Fruit fly (Drosophila melanogaster) whole organism, embryonic: ENCODE measurements around the gene CG42514.
A peak's percentile ranks its signal among the peaks of the same experiment; 100 is the strongest.

Experiments
- Blimp-1 ChIP-seq: fragments of 200-800 bp; sonication (Bioruptor generic); optimal IDR thresholded peaks from 3 replicates; lab custom pipeline; 2018; ENCODE audit warnings: missing biosample characterization, missing genetic modification characterization, mild to moderate bottlenecking, moderate library complexity, missing genetic modification reagents
- CG13287 ChIP-seq: fragments of 200-800 bp; sonication (Bioruptor generic); IDR thresholded peaks from 2 replicates; pipeline ENCODE4 v1.3.6; 2022; ENCODE audit warnings: missing biosample characterization, missing genetic modification characterization; ENCODE audit not compliant: partially characterized antibody
- CG13296 ChIP-seq: fragments of 200-800 bp; sonication (Bioruptor generic); optimal IDR thresholded peaks from 3 replicates; lab custom pipeline; 2018; ENCODE audit warnings: missing biosample characterization, mild to moderate bottlenecking, missing genetic modification characterization
- CG15514 ChIP-seq: fragments of 200-800 bp; sonication (Bioruptor generic); optimal IDR thresholded peaks from 3 replicates; lab custom pipeline; 2017; ENCODE audit warnings: missing biosample characterization, missing genetic modification characterization, mild to moderate bottlenecking, moderate library complexity, missing genetic modification reagents
- CG17361 ChIP-seq: fragments of 200-800 bp; sonication (Bioruptor generic); IDR thresholded peaks from 3 replicates; pipeline ENCODE4 v1.3.6; 2022; ENCODE audit warnings: missing biosample characterization, missing genetic modification characterization
- CG2202 ChIP-seq: fragments of 200-800 bp; sonication (Bioruptor generic); optimal IDR thresholded peaks from 2 replicates; lab custom pipeline; 2018; ENCODE audit warnings: missing biosample characterization, mild to moderate bottlenecking, missing genetic modification characterization
- CG3163 ChIP-seq: fragments of 200-800 bp; sonication (Bioruptor generic); optimal IDR thresholded peaks from 3 replicates; lab custom pipeline; 2016; ENCODE audit warnings: missing biosample characterization, missing genetic modification characterization
- CG3847 ChIP-seq: fragments of 200-800 bp; sonication (Bioruptor generic); IDR thresholded peaks from 2 replicates; pipeline ENCODE4 v1.3.6; 2022; ENCODE audit warnings: missing biosample characterization, missing genetic modification characterization
- CG6683 ChIP-seq: fragments of 200-800 bp; sonication (Bioruptor generic); optimal IDR thresholded peaks from 2 replicates; lab custom pipeline; 2017; ENCODE audit warnings: missing biosample characterization, mild to moderate bottlenecking, missing genetic modification characterization, missing genetic modification reagents
- CG7556 ChIP-seq: fragments of 200-800 bp; sonication (Bioruptor generic); optimal IDR thresholded peaks from 2 replicates; lab custom pipeline; 2017; ENCODE audit warnings: missing biosample characterization, mild to moderate bottlenecking, missing genetic modification characterization
- CG7786 ChIP-seq: fragments of 200-800 bp; sonication (Bioruptor generic); optimal IDR thresholded peaks from 2 replicates; lab custom pipeline; 2016; ENCODE audit warnings: missing biosample characterization, missing genetic modification characterization
- CG8290 ChIP-seq, 3 experiments: fragments of 200-800 bp; sonication (Bioruptor generic); optimal IDR thresholded peaks; 2 replicates each; lab custom pipeline; 2016 to 2019; ENCODE audit warnings: missing biosample characterization in 3 of 3, missing genetic modification characterization in 3 of 3, mild to moderate bottlenecking in 2 of 3, moderate library complexity in 1 of 3
- CG8359 ChIP-seq: fragments of 200-800 bp; sonication (Bioruptor generic); optimal IDR thresholded peaks from 2 replicates; lab custom pipeline; 2017; ENCODE audit warnings: missing biosample characterization, mild to moderate bottlenecking, missing genetic modification characterization, borderline replicate concordance
- CG8388 ChIP-seq: fragments of 200-800 bp; sonication (Bioruptor generic); optimal IDR thresholded peaks from 2 replicates; lab custom pipeline; 2019; ENCODE audit warnings: missing biosample characterization, mild to moderate bottlenecking, missing genetic modification characterization, moderate library complexity
- CG9609 ChIP-seq: fragments of 200-800 bp; sonication (Bioruptor generic); optimal IDR thresholded peaks from 3 replicates; lab custom pipeline; 2016; ENCODE audit warnings: missing biosample characterization, missing genetic modification characterization
- CG9727 ChIP-seq: fragments of 200-800 bp; sonication (Bioruptor generic); optimal IDR thresholded peaks from 3 replicates; lab custom pipeline; 2017; ENCODE audit warnings: missing biosample characterization, mild to moderate bottlenecking, missing genetic modification characterization
- CG9876 ChIP-seq: fragments of 200-800 bp; sonication (Bioruptor generic); optimal IDR thresholded peaks from 2 replicates; lab custom pipeline; 2016; ENCODE audit warnings: missing biosample characterization, missing genetic modification characterization
- Dbx ChIP-seq: fragments of 200-800 bp; sonication (Bioruptor generic); IDR thresholded peaks from 3 replicates; pipeline ENCODE4 v1.3.6; 2022; ENCODE audit warnings: missing biosample characterization, missing genetic modification characterization
- Deaf1 ChIP-seq: fragments of 200-800 bp; optimal IDR thresholded peaks from 3 replicates; lab custom pipeline; 2019; ENCODE audit warnings: missing biosample characterization, mild to moderate bottlenecking, missing genetic modification characterization, moderate library complexity
- Eip74EF ChIP-seq, 2 experiments: fragments of 200-800 bp in 1 of 2; fragments of >200 bp in 1 of 2; sonication (Bioruptor generic) in 1 of 2; optimal IDR thresholded peaks; 2 replicates each; lab custom pipeline; 2017 to 2019; ENCODE audit warnings: missing biosample characterization in 2 of 2, missing genetic modification characterization in 2 of 2, mild to moderate bottlenecking in 1 of 2, moderate library complexity in 1 of 2
- Ets97D ChIP-seq: fragments of 200-800 bp; sonication (Bioruptor generic); optimal IDR thresholded peaks from 3 replicates; lab custom pipeline; 2016; ENCODE audit warnings: missing biosample characterization, missing genetic modification characterization
- HLH3B ChIP-seq: fragments of 200-800 bp; sonication (Bioruptor generic); IDR thresholded peaks from 2 replicates; pipeline ENCODE4 v1.3.6; 2022; ENCODE audit warnings: missing biosample characterization, missing genetic modification characterization
- HmgZ ChIP-seq: fragments of 200-800 bp; sonication (Bioruptor generic); optimal IDR thresholded peaks from 2 replicates; lab custom pipeline; 2018; ENCODE audit warnings: missing biosample characterization, mild to moderate bottlenecking, missing genetic modification characterization
- Hmr ChIP-seq: fragments of 200-800 bp; sonication (Bioruptor generic); optimal IDR thresholded peaks from 3 replicates; lab custom pipeline; 2017; ENCODE audit warnings: mild to moderate bottlenecking, missing biosample characterization, missing genetic modification reagents, missing genetic modification characterization
- Hr39 ChIP-seq: fragments of >200 bp; optimal IDR thresholded peaks from 2 replicates; lab custom pipeline; 2017
- Myb ChIP-seq: fragments of 200-800 bp; sonication (Bioruptor generic); optimal IDR thresholded peaks from 2 replicates; lab custom pipeline; 2016; ENCODE audit warnings: missing biosample characterization, missing genetic modification characterization
- NfI ChIP-seq: fragments of 200-800 bp; sonication (Bioruptor generic); optimal IDR thresholded peaks from 3 replicates; lab custom pipeline; 2018; ENCODE audit warnings: missing biosample characterization, mild to moderate bottlenecking, missing genetic modification characterization, moderate library complexity
- Ravus ChIP-seq: fragments of 200-800 bp; sonication (Bioruptor generic); IDR thresholded peaks from 2 replicates; pipeline ENCODE4 v1.3.6; 2022; ENCODE audit warnings: missing biosample characterization, missing genetic modification characterization
- Scr ChIP-seq: fragments of 200-800 bp; sonication (Bioruptor generic); IDR thresholded peaks from 2 replicates; pipeline ENCODE4 v1.3.6; 2022; ENCODE audit warnings: missing biosample characterization, missing genetic modification characterization; ENCODE audit not compliant: partially characterized antibody
- Sin3A ChIP-seq: fragments of >200 bp; optimal IDR thresholded peaks from 2 replicates; lab custom pipeline; 2018
- Taf1 ChIP-seq: fragments of 200-800 bp; sonication (Bioruptor generic); IDR thresholded peaks from 2 replicates; pipeline ENCODE4 v1.3.6; 2022; ENCODE audit warnings: missing biosample characterization, missing genetic modification characterization
- ap ChIP-seq: fragments of 200-800 bp; sonication (Bioruptor generic); IDR thresholded peaks from 2 replicates; pipeline ENCODE4 v1.3.6; 2022; ENCODE audit warnings: missing biosample characterization, missing genetic modification characterization
- bbx ChIP-seq: fragments of 200-800 bp; sonication (Bioruptor generic); IDR thresholded peaks from 2 replicates; pipeline ENCODE4 v1.3.6; 2022; ENCODE audit warnings: missing biosample characterization, missing genetic modification characterization; ENCODE audit not compliant: partially characterized antibody
- bcd ChIP-seq: fragments of 200-800 bp; sonication (Bioruptor generic); optimal IDR thresholded peaks from 2 replicates; lab custom pipeline; 2017; ENCODE audit warnings: missing biosample characterization, mild to moderate bottlenecking, missing genetic modification characterization
- bigmax ChIP-seq: fragments of 200-800 bp; sonication (Bioruptor generic); optimal IDR thresholded peaks from 2 replicates; lab custom pipeline; 2018; ENCODE audit warnings: missing biosample characterization, mild to moderate bottlenecking, missing genetic modification characterization
- chn ChIP-seq: fragments of 200-800 bp; sonication (Bioruptor generic); optimal IDR thresholded peaks from 2 replicates; lab custom pipeline; 2016; ENCODE audit warnings: missing biosample characterization, missing genetic modification characterization
- croc ChIP-seq: fragments of 200-800 bp; sonication (Bioruptor generic); conservative IDR thresholded peaks from 3 replicates; pipeline ENCODE4 v1.3.6; 2022; ENCODE audit warnings: missing biosample characterization, missing genetic modification characterization
- en ChIP-seq: fragments of 200-800 bp; sonication (Bioruptor generic); optimal IDR thresholded peaks from 2 replicates; lab custom pipeline; 2016; ENCODE audit warnings: missing biosample characterization, missing genetic modification characterization
- exex ChIP-seq: fragments of 200-800 bp; sonication (Bioruptor generic); optimal IDR thresholded peaks from 4 replicates; lab custom pipeline; 2018; ENCODE audit warnings: missing biosample characterization, mild to moderate bottlenecking, missing genetic modification characterization, moderate library complexity
- fd3F ChIP-seq: fragments of 200-800 bp; sonication (Bioruptor generic); optimal IDR thresholded peaks from 2 replicates; lab custom pipeline; 2018; ENCODE audit warnings: missing biosample characterization, mild to moderate bottlenecking, missing genetic modification characterization, moderate library complexity
- inv ChIP-seq: fragments of 200-800 bp; sonication (Bioruptor generic); IDR thresholded peaks from 2 replicates; pipeline ENCODE4 v1.3.6; 2022; ENCODE audit warnings: missing biosample characterization, missing genetic modification characterization; ENCODE audit not compliant: partially characterized antibody
- kah ChIP-seq: fragments of 200-800 bp; sonication (Bioruptor generic); optimal IDR thresholded peaks from 2 replicates; lab custom pipeline; 2018; ENCODE audit warnings: missing biosample characterization, mild to moderate bottlenecking, missing genetic modification characterization
- ken ChIP-seq: fragments of 200-800 bp; sonication (Bioruptor generic); IDR thresholded peaks from 3 replicates; pipeline ENCODE4 v1.3.6; 2022; ENCODE audit warnings: missing biosample characterization, missing genetic modification characterization
- onecut ChIP-seq: fragments of 200-800 bp; sonication (Bioruptor generic); IDR thresholded peaks from 2 replicates; pipeline ENCODE4 v1.3.6; 2022; ENCODE audit warnings: missing biosample characterization, missing genetic modification characterization
- prd ChIP-seq, 3 experiments: fragments of >200 bp in 2 of 3; fragments of 200-800 bp in 1 of 3; sonication (Bioruptor generic) in 1 of 3; optimal IDR thresholded peaks in 2 of 3; IDR thresholded peaks in 1 of 3; 2 replicates in 2 of 3; 3 replicates in 1 of 3; pipeline versions ENCODE4 v1.3.6 to Lab custom; 2017 to 2022; ENCODE audit warnings: missing biosample characterization in 1 of 3, missing genetic modification characterization in 1 of 3
- pros ChIP-seq: fragments of 200-800 bp; sonication (Bioruptor generic); optimal IDR thresholded peaks from 3 replicates; lab custom pipeline; 2019; ENCODE audit warnings: missing biosample characterization, mild to moderate bottlenecking, missing genetic modification characterization, moderate library complexity
- row ChIP-seq: fragments of 200-800 bp; sonication (Bioruptor generic); IDR thresholded peaks from 3 replicates; pipeline ENCODE4 v1.3.6; 2022; ENCODE audit warnings: missing biosample characterization, missing genetic modification characterization
- sens ChIP-seq: fragments of 200-800 bp; sonication (Bioruptor generic); peaks from one replicate; lab custom pipeline; 2016; ENCODE audit warnings: missing biosample characterization, missing genetic modification characterization
- sens-2 ChIP-seq: fragments of 200-800 bp; sonication (Bioruptor generic); IDR thresholded peaks from 2 replicates; pipeline ENCODE4 v1.3.6; 2022; ENCODE audit warnings: missing biosample characterization, missing genetic modification characterization
- twi ChIP-seq: fragments of 200-800 bp; optimal IDR thresholded peaks from 2 replicates; lab custom pipeline; 2019; ENCODE audit warnings: missing biosample characterization, mild to moderate bottlenecking, missing genetic modification characterization, moderate library complexity

Gene CG42514

DNA sequence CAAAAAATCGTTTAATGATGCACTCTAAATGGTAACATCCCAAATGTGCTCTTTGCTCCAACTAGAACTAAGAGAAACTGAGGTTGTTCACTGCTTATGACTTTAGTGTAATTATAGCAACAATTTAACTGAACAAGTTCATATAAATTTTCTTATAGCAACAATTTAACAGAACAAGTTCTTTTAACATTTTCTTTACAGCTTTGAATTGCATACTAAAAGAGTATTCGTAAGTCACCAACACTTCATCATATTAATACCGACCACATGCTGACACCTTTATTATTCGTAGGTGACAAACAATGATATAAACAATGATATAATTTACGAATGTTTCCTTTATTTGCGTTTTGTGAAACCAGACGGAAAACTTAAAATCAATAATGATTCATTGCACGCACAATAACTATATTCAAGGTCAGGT lies 1.4 kb downstream of the CG42514 start (continued):
- no peak for TF ChIP-seq prd (optimal IDR thresholded peaks at IDR 0.05; lab: Kevin White, UChicago)
- TF ChIP-seq prd (GFP tag; IDR thresholded peaks at IDR 0.05; lab: Robert Waterston, UW): no peak
- TF ChIP-seq bigmax (GFP tag; lab: Kevin White, UChicago): no peak
- TF ChIP-seq Scr: no peak
- TF ChIP-seq inv: no peak
- TF ChIP-seq CG8359 (GFP tag; lab: Kevin White, UChicago): no peak
- no peak for TF ChIP-seq chn (GFP tag; lab: Kevin White, UChicago)
- TF ChIP-seq Deaf1 (tag; lab: Kevin White, UChicago): peak; percentile 2
- TF ChIP-seq en (GFP tag; lab: Kevin White, UChicago): no peak
- peak; percentile 27 for TF ChIP-seq Hmr
- TF ChIP-seq fd3F: peak; percentile 19
- TF ChIP-seq CG3847 (GFP tag; lab: Robert Waterston, UW): no peak
- no peak for TF ChIP-seq HmgZ
- TF ChIP-seq CG15514 (GFP tag; lab: Kevin White, UChicago): no peak
- TF ChIP-seq CG6683 (GFP tag; lab: Kevin White, UChicago): no peak
- no peak for TF ChIP-seq bcd (GFP tag; lab: Kevin White, UChicago)
- TF ChIP-seq Myb (GFP tag; lab: Kevin White, UChicago): no peak
- TF ChIP-seq pros (GFP tag; lab: Kevin White, UChicago): no peak
- TF ChIP-seq Taf1 (GFP tag; lab: Robert Waterston, UW): no peak
- no peak for TF ChIP-seq NfI
- TF ChIP-seq CG13296 (GFP tag; lab: Kevin White, UChicago): peak; percentile 52
- TF ChIP-seq Hr39 (lab: Kevin White, UChicago): no peak
- TF ChIP-seq Ravus: no peak
- TF ChIP-seq CG17361: peak; percentile 69; the same call in 2 of the 3 replicates
- TF ChIP-seq CG9727 (GFP tag; lab: Kevin White, UChicago): peak; percentile 6
- TF ChIP-seq CG8388 (GFP tag; lab: Kevin White, UChicago): no peak
- TF ChIP-seq CG3163: no peak
- peak; percentile 70; the same call in 2 of the 3 replicates for TF ChIP-seq row (GFP tag; lab: Robert Waterston, UW)
- no peak for TF ChIP-seq kah (GFP tag; lab: Kevin White, UChicago)
- TF ChIP-seq CG7786 (GFP tag; lab: Kevin White, UChicago): no peak
- TF ChIP-seq exex (tag; lab: Kevin White, UChicago): no peak
- no peak for TF ChIP-seq CG9876 (GFP tag; lab: Kevin White, UChicago)
- no peak for TF ChIP-seq Ets97D (GFP tag; lab: Kevin White, UChicago)
- TF ChIP-seq Eip74EF (GFP tag; optimal IDR thresholded peaks at IDR 0.05; lab: Kevin White, UChicago): peak in 1 of 2 experiments; percentile 32
- TF ChIP-seq ken: no peak
- no peak for TF ChIP-seq ap (GFP tag; lab: Robert Waterston, UW)
- no peak for TF ChIP-seq bbx (GFP tag; lab: Robert Waterston, UW)
- TF ChIP-seq CG13287 (GFP tag; lab: Robert Waterston, UW): no peak
- no peak for TF ChIP-seq CG2202 (tag; lab: Kevin White, UChicago)
- peak; percentile 40 for TF ChIP-seq CG7556
- TF ChIP-seq CG8290 (GFP tag; optimal IDR thresholded peaks at IDR 0.05; lab: Kevin White, UChicago): no peak
- TF ChIP-seq CG8290 (tag; optimal IDR thresholded peaks at IDR 0.05; lab: Kevin White, UChicago): peak in 1 of 2 experiments; percentile 52
- TF ChIP-seq onecut (GFP tag; lab: Robert Waterston, UW): peak; percentile 50
- no peak for TF ChIP-seq croc
- no peak for TF ChIP-seq sens-2 (GFP tag; lab: Robert Waterston, UW)
- TF ChIP-seq HLH3B: no peak
- TF ChIP-seq sens: peak; percentile 90
- TF ChIP-seq CG9609: no peak
- TF ChIP-seq Sin3A: no peak
- TF ChIP-seq Blimp-1 (GFP tag; lab: Kevin White, UChicago): peak; percentile 9
- TF ChIP-seq twi: no peak
- no peak for TF ChIP-seq Dbx (GFP tag; lab: Robert Waterston, UW)
